Worm (Caenorhabditis elegans) whole organism, L2 larva: ENCODE results near the gene C56A3.4.
A peak's percentile ranks its signal among the peaks of the same experiment; 100 is the strongest.

Experiments
- C34F6.9 ChIP-seq: fragments of 150-350 bp; optimal IDR thresholded peaks from 2 replicates; lab custom pipeline; 2014; ENCODE audit warnings: missing biosample characterization, missing genetic modification characterization
- F13H6.1 ChIP-seq: sonication (generic microtip); optimal IDR thresholded peaks from 2 replicates; lab custom pipeline; 2016; ENCODE audit warnings: missing genetic modification characterization, missing compliant biosample characterization
- R02D3.7 ChIP-seq: fragments of 150-350 bp; optimal IDR thresholded peaks from 2 replicates; lab custom pipeline; 2014; ENCODE audit warnings: missing biosample characterization, missing genetic modification characterization
- Y55F3AM.14 ChIP-seq: fragments of 200-800 bp; sonication (Bioruptor generic); optimal IDR thresholded peaks from 2 replicates; lab custom pipeline; 2018; ENCODE audit warnings: mild to moderate bottlenecking, missing genetic modification characterization, missing compliant biosample characterization
- ZK546.5 ChIP-seq: sonication (generic microtip); optimal IDR thresholded peaks from 2 replicates; lab custom pipeline; 2017; ENCODE audit warnings: missing biosample characterization, missing genetic modification characterization
- alr-1 ChIP-seq: fragments of 150-350 bp; optimal IDR thresholded peaks from 2 replicates; lab custom pipeline; 2014; ENCODE audit warnings: missing biosample characterization, missing genetic modification characterization
- ama-1 ChIP-seq: fragments of 150-350 bp; optimal IDR thresholded peaks from 2 replicates; lab custom pipeline; 2018; ENCODE audit warnings: inconsistent platforms
- blmp-1 ChIP-seq: sonication (generic microtip); optimal IDR thresholded peaks from 2 replicates; lab custom pipeline; 2017; ENCODE audit warnings: missing genetic modification characterization, mild to moderate bottlenecking, missing compliant biosample characterization, antibody characterized with exemption, moderate library complexity; ENCODE audit not compliant: insufficient read depth
- ceh-16 ChIP-seq: fragments of 150-350 bp; optimal IDR thresholded peaks from 2 replicates; lab custom pipeline; 2014; ENCODE audit warnings: missing biosample characterization, missing genetic modification characterization
- ceh-82 ChIP-seq: fragments of 150-350 bp; optimal IDR thresholded peaks from 2 replicates; lab custom pipeline; 2014; ENCODE audit warnings: missing biosample characterization, missing genetic modification characterization
- crh-2 ChIP-seq: sonication (generic microtip); optimal IDR thresholded peaks from 2 replicates; lab custom pipeline; 2017; ENCODE audit warnings: missing biosample characterization, missing genetic modification characterization
- dmd-4 ChIP-seq: sonication (generic microtip); optimal IDR thresholded peaks from 2 replicates; lab custom pipeline; 2017; ENCODE audit warnings: missing biosample characterization, missing genetic modification characterization
- egl-27 ChIP-seq: sonication (generic microtip); optimal IDR thresholded peaks from 3 replicates; lab custom pipeline; 2017; ENCODE audit warnings: missing biosample characterization, missing genetic modification reagents, missing genetic modification characterization
- elt-1 ChIP-seq: fragments of 150-350 bp; optimal IDR thresholded peaks from 2 replicates; lab custom pipeline; 2014; ENCODE audit warnings: missing biosample characterization, missing genetic modification characterization
- elt-3 ChIP-seq: sonication (generic microtip); optimal IDR thresholded peaks from 2 replicates; lab custom pipeline; 2017; ENCODE audit warnings: missing biosample characterization, missing genetic modification characterization
- fos-1 ChIP-seq: fragments of 150-350 bp; optimal IDR thresholded peaks from 2 replicates; lab custom pipeline; 2014; ENCODE audit warnings: missing biosample characterization, missing genetic modification characterization
- gmeb-1 ChIP-seq: fragments of 150-350 bp; optimal IDR thresholded peaks from 2 replicates; lab custom pipeline; 2014; ENCODE audit warnings: missing biosample characterization, missing genetic modification characterization
- lin-11 ChIP-seq: fragments of 150-350 bp; sonication (generic microtip); optimal IDR thresholded peaks from 2 replicates; lab custom pipeline; 2014; ENCODE audit warnings: missing biosample characterization, missing genetic modification characterization, inconsistent platforms, mixed read lengths
- lin-13 ChIP-seq: fragments of 150-350 bp; optimal IDR thresholded peaks from 2 replicates; lab custom pipeline; 2014; ENCODE audit warnings: missing biosample characterization, missing genetic modification reagents, missing genetic modification characterization
- lin-39 ChIP-seq: fragments of 150-350 bp; optimal IDR thresholded peaks from 2 replicates; lab custom pipeline; 2014; ENCODE audit warnings: missing biosample characterization, missing genetic modification reagents, missing genetic modification characterization
- lsy-2 ChIP-seq, 2 experiments: fragments of 150-350 bp in 1 of 2; sonication (generic microtip) in 1 of 2; optimal IDR thresholded peaks; 2 replicates each; lab custom pipeline; 2014 to 2017; ENCODE audit warnings: missing biosample characterization in 2 of 2, missing genetic modification characterization in 2 of 2
- mab-5 ChIP-seq: fragments of 150-350 bp; optimal IDR thresholded peaks from 2 replicates; lab custom pipeline; 2014; ENCODE audit warnings: missing biosample characterization, missing genetic modification characterization
- nhr-10 ChIP-seq: sonication (generic microtip); optimal IDR thresholded peaks from 2 replicates; lab custom pipeline; 2017; ENCODE audit warnings: missing biosample characterization, missing genetic modification characterization
- nhr-11 ChIP-seq: fragments of 150-350 bp; optimal IDR thresholded peaks from 2 replicates; lab custom pipeline; 2014; ENCODE audit warnings: missing biosample characterization, missing genetic modification characterization
- nhr-12 ChIP-seq: fragments of 150-350 bp; optimal IDR thresholded peaks from 2 replicates; lab custom pipeline; 2014; ENCODE audit warnings: missing biosample characterization, missing genetic modification characterization
- nhr-129 ChIP-seq: fragments of 150-350 bp; optimal IDR thresholded peaks from 2 replicates; lab custom pipeline; 2014; ENCODE audit warnings: missing biosample characterization, missing genetic modification characterization
- nhr-21 ChIP-seq: fragments of 150-350 bp; optimal IDR thresholded peaks from 2 replicates; lab custom pipeline; 2014; ENCODE audit warnings: missing biosample characterization, missing genetic modification characterization
- nhr-23 ChIP-seq: fragments of 150-350 bp; optimal IDR thresholded peaks from 2 replicates; lab custom pipeline; 2014; ENCODE audit warnings: missing biosample characterization, missing genetic modification reagents, missing genetic modification characterization
- nhr-237 ChIP-seq: fragments of 150-350 bp; optimal IDR thresholded peaks from 2 replicates; lab custom pipeline; 2014; ENCODE audit warnings: missing biosample characterization, missing genetic modification characterization
- nhr-25 ChIP-seq: fragments of 150-350 bp; sonication (generic microtip); optimal IDR thresholded peaks from 3 replicates; lab custom pipeline; 2014; ENCODE audit warnings: missing biosample characterization, missing genetic modification characterization
- nhr-6 ChIP-seq: fragments of 150-350 bp; optimal IDR thresholded peaks from 2 replicates; lab custom pipeline; 2014; ENCODE audit warnings: missing biosample characterization, missing genetic modification characterization
- nhr-77 ChIP-seq: fragments of 150-350 bp; optimal IDR thresholded peaks from 2 replicates; lab custom pipeline; 2014; ENCODE audit warnings: missing biosample characterization, missing genetic modification characterization
- peb-1 ChIP-seq: fragments of 150-350 bp; optimal IDR thresholded peaks from 2 replicates; lab custom pipeline; 2014; ENCODE audit warnings: missing biosample characterization, missing genetic modification characterization
- sem-4 ChIP-seq: fragments of 150-350 bp; optimal IDR thresholded peaks from 2 replicates; lab custom pipeline; 2014; ENCODE audit warnings: missing biosample characterization, missing genetic modification reagents, missing genetic modification characterization
- skn-1 ChIP-seq: sonication (generic microtip); optimal IDR thresholded peaks from 2 replicates; lab custom pipeline; 2017; ENCODE audit warnings: missing biosample characterization, missing genetic modification characterization
- sma-3 ChIP-seq: sonication (generic microtip); optimal IDR thresholded peaks from 2 replicates; lab custom pipeline; 2016; ENCODE audit warnings: missing genetic modification reagents, missing genetic modification characterization, missing compliant biosample characterization
- sma-9 ChIP-seq, 2 experiments: fragments of 150-350 bp in 1 of 2; sonication (generic microtip) in 1 of 2; optimal IDR thresholded peaks; 2 replicates each; lab custom pipeline; 2014 to 2016; ENCODE audit warnings: missing genetic modification characterization in 2 of 2, mild to moderate bottlenecking in 1 of 2, missing biosample characterization in 1 of 2, missing compliant biosample characterization in 1 of 2, missing genetic modification reagents in 1 of 2, moderate library complexity in 1 of 2
- snpc-4 ChIP-seq: fragments of 150-350 bp; optimal IDR thresholded peaks from 2 replicates; lab custom pipeline; 2014; ENCODE audit warnings: missing biosample characterization, missing genetic modification characterization
- unc-39 ChIP-seq: fragments of 150-350 bp; optimal IDR thresholded peaks from 2 replicates; lab custom pipeline; 2014; ENCODE audit warnings: missing biosample characterization, missing genetic modification characterization
- unc-55 ChIP-seq: fragments of 150-350 bp; sonication (generic microtip); optimal IDR thresholded peaks from 3 replicates; lab custom pipeline; 2014; ENCODE audit warnings: missing biosample characterization, missing genetic modification reagents, missing genetic modification characterization
- unc-62 ChIP-seq: fragments of 150-350 bp; optimal IDR thresholded peaks from 2 replicates; lab custom pipeline; 2014; ENCODE audit warnings: missing biosample characterization, missing genetic modification reagents, missing genetic modification characterization
- zag-1 ChIP-seq: fragments of 150-350 bp; optimal IDR thresholded peaks from 2 replicates; lab custom pipeline; 2014; ENCODE audit warnings: missing biosample characterization, missing genetic modification characterization
- ztf-1 ChIP-seq: fragments of 200-800 bp; sonication (Bioruptor generic); conservative IDR thresholded peaks from 2 replicates; pipeline ENCODE4 v1.3.6; 2022; ENCODE audit warnings: missing genetic modification characterization, missing compliant biosample characterization
- ztf-11 ChIP-seq: sonication (generic microtip); optimal IDR thresholded peaks from 2 replicates; lab custom pipeline; 2017; ENCODE audit warnings: missing biosample characterization, missing genetic modification characterization

Gene C56A3.4

DNA sequence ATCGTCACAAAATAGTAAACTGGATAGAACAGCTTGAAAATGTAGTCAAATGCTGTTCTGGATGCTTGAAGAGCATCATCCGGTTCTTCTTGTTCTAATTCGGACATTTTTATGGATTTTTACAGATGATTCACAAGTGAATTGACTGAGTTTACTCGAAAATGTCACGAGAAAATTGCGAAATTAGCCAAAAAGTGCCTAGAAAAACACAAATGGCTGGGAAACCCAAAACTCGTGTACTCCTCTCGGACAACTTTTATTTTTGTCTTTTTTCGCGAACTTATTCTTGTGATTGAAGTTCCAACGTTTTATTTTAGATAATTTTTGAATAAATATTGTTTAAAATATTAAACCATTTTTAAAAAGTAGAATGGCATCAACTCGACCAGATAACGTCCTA is at the start of gene C56A3.4, which contains the start of gene C56A3.5:
C56A3.4 (minus strand) TSS at position 154 of the 400 bp plus-strand sequence.
C56A3.5 (plus strand) TSS at position 367 of the 400 bp plus-strand sequence.
- TF ChIP-seq peb-1 (tag; lab: Kevin White, UChicago) (no peak), lsy-2 (tag; optimal IDR thresholded peaks at IDR 0.05; lab: Kevin White, UChicago) (peak; percentile 43 to 67), gmeb-1 (peak; percentile 64), nhr-6 (tag; lab: Kevin White, UChicago) (no peak), nhr-25 (tag; lab: Kevin White, UChicago) (no peak), R02D3.7 (no peak), ztf-1 (GFP tag; lab: Robert Waterston, UW) (no peak), mab-5 (tag; lab: Kevin White, UChicago) (no peak), nhr-77 (tag; lab: Kevin White, UChicago) (no peak), nhr-12 (no peak), elt-1 (tag; lab: Kevin White, UChicago) (no peak), F13H6.1 (tag; lab: Kevin White, UChicago) (no peak), lin-11 (tag; lab: Kevin White, UChicago) (no peak), fos-1 (peak; percentile 50), skn-1 (peak; percentile 7), crh-2 (tag; lab: Kevin White, UChicago) (peak; percentile 54), C34F6.9 (peak; percentile 82), ztf-11 (no peak), ama-1 (no peak), snpc-4 (tag; lab: Kevin White, UChicago) (peak; percentile 14), sma-9 (GFP tag; optimal IDR thresholded peaks at IDR 0.05; lab: Kevin White, UChicago) (peak; percentile 54), sma-9 (tag; optimal IDR thresholded peaks at IDR 0.05; lab: Kevin White, UChicago) (no peak), lin-13 (GFP tag; lab: Kevin White, UChicago) (peak; percentile 1), dmd-4 (tag; lab: Kevin White, UChicago) (no peak), nhr-21 (tag; lab: Kevin White, UChicago) (no peak), alr-1 (tag; lab: Kevin White, UChicago) (no peak), nhr-10 (no peak), Y55F3AM.14 (no peak), sem-4 (tag; lab: Kevin White, UChicago) (no peak), unc-39 (tag; lab: Kevin White, UChicago) (no peak), nhr-237 (no peak), sma-3 (peak; percentile 30), zag-1 (tag; lab: Kevin White, UChicago) (no peak), nhr-129 (tag; lab: Kevin White, UChicago) (peak; percentile 60), ceh-16 (tag; lab: Kevin White, UChicago) (no peak), ceh-82 (no peak), elt-3 (no peak), egl-27 (tag; lab: Kevin White, UChicago) (no peak), ZK546.5 (tag; lab: Kevin White, UChicago) (no peak), nhr-11 (tag; lab: Kevin White, UChicago) (no peak), unc-55 (GFP tag; lab: Kevin White, UChicago) (peak; percentile 67), nhr-23 (tag; lab: Kevin White, UChicago) (no peak), unc-62 (GFP tag; lab: Kevin White, UChicago) (no peak)

DNA sequence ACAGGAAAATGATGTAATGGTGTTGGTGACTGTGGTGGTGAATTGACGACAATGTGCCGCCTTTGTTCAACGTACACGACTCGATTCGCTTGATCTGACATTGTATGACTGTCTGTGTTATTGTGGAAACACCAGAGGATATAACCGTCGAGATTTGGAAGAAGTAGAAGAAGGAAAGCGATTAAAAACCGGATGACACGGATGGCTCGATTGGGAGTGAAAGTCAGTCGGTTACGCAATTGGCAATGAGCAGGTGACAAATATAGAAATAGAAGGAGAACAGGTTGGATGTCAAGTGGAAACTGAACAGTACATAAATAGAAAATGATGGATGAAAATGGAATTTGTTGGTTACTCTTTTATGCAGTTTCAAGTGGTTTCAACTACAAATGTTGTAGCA is 49.3 kb upstream of the C56A3.4 start, which contains the start of gene rdy-2:
rdy-2 (minus strand) TSS at position 101 of the 400 bp plus-strand sequence.
- TF ChIP-seq crh-2 (tag; lab: Kevin White, UChicago), result no peak
- TF ChIP-seq nhr-21 (tag; lab: Kevin White, UChicago), result no peak
- no peak for TF ChIP-seq unc-62 (GFP tag; lab: Kevin White, UChicago)
- no peak for TF ChIP-seq sma-9 (GFP tag; optimal IDR thresholded peaks at IDR 0.05; lab: Kevin White, UChicago)
- no peak for TF ChIP-seq sma-9 (tag; optimal IDR thresholded peaks at IDR 0.05; lab: Kevin White, UChicago)
- TF ChIP-seq Y55F3AM.14, result no peak

DNA sequence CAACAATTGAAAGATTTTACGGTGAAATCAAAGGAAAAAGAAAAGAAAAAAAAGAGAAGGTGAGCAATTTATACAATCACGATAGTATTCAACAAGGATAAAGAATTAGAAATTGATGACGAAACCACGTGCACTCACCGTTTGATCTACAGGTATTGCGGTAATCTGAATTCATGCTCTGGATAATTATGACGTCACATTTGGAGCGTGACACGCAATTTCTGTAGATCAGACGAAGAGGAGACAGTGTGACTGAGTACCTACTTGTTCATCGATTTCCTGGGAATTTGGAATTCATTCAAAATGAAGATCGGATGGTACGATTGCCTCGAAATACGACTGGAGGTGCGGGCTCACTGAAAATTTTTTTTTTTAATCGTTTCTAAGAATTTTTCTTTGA is 46.8 kb upstream of the C56A3.4 start:
- TF ChIP-seq blmp-1 (tag; lab: Kevin White, UChicago) (no peak), sma-3 (no peak), skn-1 (no peak), ztf-1 (GFP tag; lab: Robert Waterston, UW) (no peak), ZK546.5 (tag; lab: Kevin White, UChicago) (no peak), nhr-10 (no peak), nhr-11 (tag; lab: Kevin White, UChicago) (no peak), lin-39 (tag; lab: Kevin White, UChicago) (no peak), snpc-4 (tag; lab: Kevin White, UChicago) (no peak)
